Worm (Caenorhabditis elegans): Measurements from ENCODE around the gene ckb-3.
A peak's percentile ranks its signal among the peaks of the same experiment; 100 is the strongest.

ckb-3 gene

DNA sequence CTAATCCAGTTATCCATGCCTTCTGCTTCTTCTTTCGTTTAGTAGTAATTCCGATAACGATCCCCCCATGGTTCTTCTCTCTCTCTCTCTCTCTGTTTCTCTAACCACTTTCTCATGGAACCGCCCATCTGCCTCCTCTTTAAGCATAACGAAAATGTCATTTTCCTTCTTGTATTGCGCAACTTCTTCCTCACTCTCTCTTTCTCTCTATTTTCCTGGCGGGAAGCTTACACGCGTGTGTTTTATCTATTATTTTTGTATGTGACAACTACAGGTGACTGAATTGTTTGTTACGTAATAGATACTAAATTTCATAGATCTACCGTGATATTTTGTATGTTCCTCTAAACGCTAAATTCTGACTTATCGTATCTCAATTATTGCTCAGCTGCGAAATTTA, 19.7 kb downstream of the ckb-3 start:
- no peak for TF ChIP-seq hlh-15 (tag; optimal IDR thresholded peaks at IDR 0.05)
- TF ChIP-seq fax-1 (tag; optimal IDR thresholded peaks at IDR 0.05): no peak
- TF ChIP-seq fkh-6 (tag; optimal IDR thresholded peaks at IDR 0.05): no peak
- TF ChIP-seq Y22D7AL.16 (tag; optimal IDR thresholded peaks at IDR 0.05): no peak
- TF ChIP-seq hlh-6 (tag; optimal IDR thresholded peaks at IDR 0.05): no peak

DNA sequence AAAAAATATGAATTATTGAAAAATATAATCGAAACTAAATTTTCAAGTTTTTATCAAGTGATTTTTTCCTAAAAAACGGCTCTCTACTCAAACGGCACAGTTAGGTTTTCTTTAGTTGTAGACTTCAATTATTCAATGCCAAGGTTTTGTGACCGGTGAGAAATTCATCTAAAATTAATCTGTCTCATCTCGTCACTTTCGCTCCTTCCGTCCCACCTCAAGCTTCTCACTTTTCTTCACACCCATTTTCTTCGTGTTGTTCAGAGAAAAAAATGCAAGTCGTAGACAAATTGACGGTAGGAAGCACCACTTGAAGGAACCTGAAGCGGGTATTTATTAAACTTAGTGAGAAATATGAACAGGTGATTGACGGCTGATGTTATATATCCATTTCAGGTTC, 20.6 kb downstream of the ckb-3 start:
- TF ChIP-seq nhr-11 (tag; optimal IDR thresholded peaks at IDR 0.05) (no peak), C08G9.2 (tag; optimal IDR thresholded peaks at IDR 0.05) (no peak), dve-1 (tag; optimal IDR thresholded peaks at IDR 0.05) (no peak), ama-1 (optimal IDR thresholded peaks at IDR 0.05) (no peak), zip-5 (tag; optimal IDR thresholded peaks at IDR 0.05) (no peak), fax-1 (tag; optimal IDR thresholded peaks at IDR 0.05) (no peak), syd-9 (tag; optimal IDR thresholded peaks at IDR 0.05) (no peak), K09A11.1 (tag; optimal IDR thresholded peaks at IDR 0.05; ENCODE audit: insufficient read depth) (no peak), unc-86 (tag; optimal IDR thresholded peaks at IDR 0.05) (no peak), fkh-10 (GFP tag; optimal IDR thresholded peaks at IDR 0.05) (no peak), Y22D7AL.16 (tag; optimal IDR thresholded peaks at IDR 0.05) (no peak), mec-3 (tag; optimal IDR thresholded peaks at IDR 0.05; ENCODE audit: borderline replicate concordance) (no peak)

DNA sequence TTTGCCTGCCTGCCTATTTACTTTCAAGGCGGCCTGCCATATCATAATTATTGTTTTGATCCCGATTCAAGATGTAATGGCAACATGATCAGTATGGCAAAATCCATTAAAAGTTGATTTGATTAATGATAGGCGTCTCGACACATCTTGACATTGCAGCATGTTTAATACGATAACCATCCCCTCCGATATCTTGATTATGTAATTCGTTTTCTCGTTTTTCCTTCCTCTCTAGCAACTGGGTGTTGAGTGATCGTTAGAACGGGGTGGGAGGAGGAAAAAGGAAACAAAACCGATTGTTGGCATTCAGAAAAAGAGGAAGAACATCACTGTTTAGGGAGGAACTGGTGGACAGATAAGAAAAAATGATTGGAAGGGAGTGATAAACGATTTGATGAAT, 21.3 kb downstream of the ckb-3 start:
- TF ChIP-seq ceh-45 (GFP tag; IDR thresholded peaks at IDR 0.05) (no peak), mec-3 (tag; optimal IDR thresholded peaks at IDR 0.05; ENCODE audit: borderline replicate concordance) (no peak), ceh-18 (tag; optimal IDR thresholded peaks at IDR 0.05) (no peak), nfya-1 (tag; optimal IDR thresholded peaks at IDR 0.05) (no peak), ceh-2 (tag; optimal IDR thresholded peaks at IDR 0.05) (no peak), ref-2 (tag; optimal IDR thresholded peaks at IDR 0.05) (no peak), tbx-7 (tag; optimal IDR thresholded peaks at IDR 0.05) (no peak), T23F11.4 (GFP tag; optimal IDR thresholded peaks at IDR 0.05) (no peak), eyg-1 (tag; optimal IDR thresholded peaks at IDR 0.05) (no peak)

DNA sequence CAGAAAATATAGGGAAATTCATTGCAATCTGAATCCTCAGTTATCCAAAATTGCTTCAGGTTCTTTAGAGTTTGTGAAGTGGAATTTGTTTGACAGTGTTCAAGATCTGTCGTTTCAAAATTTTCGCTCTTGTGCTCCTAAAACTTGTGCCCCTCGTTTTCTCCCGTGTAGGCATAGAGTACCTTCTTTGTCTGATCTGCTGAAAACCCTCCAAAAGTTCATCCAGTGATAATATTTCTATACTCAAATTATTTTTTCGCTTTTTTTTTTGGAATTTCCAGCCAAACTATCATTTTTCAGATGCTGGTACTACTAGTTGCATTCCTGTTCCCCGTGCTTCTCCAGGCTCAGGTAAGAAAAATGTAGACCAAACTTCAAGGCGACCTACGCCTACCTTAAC, 23.8 kb downstream of the ckb-3 start, which contains the start of gene R07E5.4:
R07E5.4 (plus strand) TSS at position 301 of the 400 bp plus-strand sequence.
- TF ChIP-seq nfya-1 (tag; optimal IDR thresholded peaks at IDR 0.05) (no peak), T23F11.4 (GFP tag; optimal IDR thresholded peaks at IDR 0.05) (no peak), pros-1 (tag; optimal IDR thresholded peaks at IDR 0.05) (no peak)

DNA sequence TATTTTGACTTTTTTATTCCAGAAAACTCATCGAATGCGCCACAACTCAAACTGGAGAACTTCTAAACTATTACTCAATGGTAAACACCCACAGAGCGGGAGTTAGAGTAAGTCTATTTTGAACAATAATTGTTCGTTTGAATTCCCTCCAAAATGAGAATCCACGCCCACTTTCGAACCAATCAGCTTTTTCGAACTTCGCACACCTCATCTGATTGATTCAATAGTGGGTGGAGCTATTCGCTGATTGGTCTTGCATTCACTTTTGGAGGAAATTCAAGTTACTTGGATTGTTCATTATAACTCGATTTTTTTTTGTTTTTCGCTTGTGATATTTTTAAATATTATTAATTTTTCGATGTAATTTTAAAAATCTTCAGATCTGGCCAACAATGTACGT, 25.2 kb downstream of the ckb-3 start:
- TF ChIP-seq nfya-1 (tag; optimal IDR thresholded peaks at IDR 0.05) (peak; percentile 72), lim-6 (tag; optimal IDR thresholded peaks at IDR 0.05) (no peak), rnt-1 (tag; optimal IDR thresholded peaks at IDR 0.05) (no peak), dmd-4 (tag; optimal IDR thresholded peaks at IDR 0.05; ENCODE audit: borderline replicate concordance) (no peak), ceh-18 (tag; optimal IDR thresholded peaks at IDR 0.05) (no peak), hlh-8 (tag; optimal IDR thresholded peaks at IDR 0.05) (no peak)

DNA sequence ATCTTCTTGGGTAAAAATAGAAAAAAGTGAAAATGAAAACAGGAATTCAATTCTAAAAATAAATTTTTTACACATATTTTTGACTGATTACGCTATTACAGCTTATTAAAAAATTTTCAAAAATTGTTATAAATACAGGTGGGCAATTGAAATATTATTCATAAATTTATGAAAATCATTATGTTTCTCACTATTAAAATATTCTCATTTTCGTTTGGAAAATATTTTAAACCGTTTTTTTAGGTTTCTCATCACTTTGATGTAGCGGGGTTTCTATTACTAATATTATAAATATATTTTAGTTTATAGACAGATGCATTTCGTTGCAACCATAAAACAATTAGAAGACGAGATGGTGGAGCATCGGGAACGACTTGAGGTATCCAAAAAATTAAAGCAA, 26.4 kb downstream of the ckb-3 start, which contains the start of gene R07E5.5:
R07E5.5 (plus strand) TSS at position 301 of the 400 bp plus-strand sequence.
- TF ChIP-seq pax-1 (tag; optimal IDR thresholded peaks at IDR 0.05) (no peak), unc-42 (tag; optimal IDR thresholded peaks at IDR 0.05) (no peak), C38D4.7 (GFP tag; optimal IDR thresholded peaks at IDR 0.05) (no peak), ahr-1 (tag; optimal IDR thresholded peaks at IDR 0.05) (no peak), hlh-13 (GFP tag; optimal IDR thresholded peaks at IDR 0.05) (no peak), rnt-1 (tag; optimal IDR thresholded peaks at IDR 0.05) (no peak), pqm-1 (tag; optimal IDR thresholded peaks at IDR 0.05) (no peak), nfya-1 (tag; optimal IDR thresholded peaks at IDR 0.05) (no peak), hlh-6 (tag; optimal IDR thresholded peaks at IDR 0.05) (no peak), fax-1 (tag; optimal IDR thresholded peaks at IDR 0.05) (no peak), K02D7.2 (tag; optimal IDR thresholded peaks at IDR 0.05) (no peak), ceh-2 (tag; optimal IDR thresholded peaks at IDR 0.05) (no peak), sox-2 (GFP tag; IDR thresholded peaks at IDR 0.05) (no peak), C08G9.2 (tag; optimal IDR thresholded peaks at IDR 0.05) (no peak)

All from whole organism, late embryonic.